Fruit fly (Drosophila melanogaster) whole organism, embryonic: ENCODE results near the gene mRpL46.

Experiments used
- B-H1 ChIP-seq: fragments of 200-800 bp; sonication (Bioruptor generic); IDR thresholded peaks from 3 replicates; pipeline ENCODE4 v1.3.6; 2022; ENCODE audit warnings: missing biosample characterization, missing genetic modification characterization
- BtbVII ChIP-seq: fragments of 200-800 bp; sonication (Bioruptor generic); optimal IDR thresholded peaks from 3 replicates; lab custom pipeline; 2017; ENCODE audit warnings: missing biosample characterization, mild to moderate bottlenecking, missing genetic modification characterization
- CG10209 ChIP-seq: fragments of 200-800 bp; sonication (Bioruptor generic); optimal IDR thresholded peaks from 3 replicates; lab custom pipeline; 2017; ENCODE audit warnings: missing biosample characterization, mild to moderate bottlenecking, missing genetic modification characterization, missing genetic modification reagents
- CG1024 ChIP-seq: fragments of 200-800 bp; sonication (Bioruptor generic); IDR thresholded peaks from 2 replicates; pipeline ENCODE4 v1.3.6; 2022; ENCODE audit warnings: missing biosample characterization, missing genetic modification characterization
- CG11560 ChIP-seq: fragments of 200-800 bp; sonication (Bioruptor generic); IDR thresholded peaks from 3 replicates; pipeline ENCODE4 v1.3.6; 2022; ENCODE audit warnings: missing biosample characterization, missing genetic modification characterization
- CG12769 ChIP-seq: fragments of 200-800 bp; sonication (Bioruptor generic); optimal IDR thresholded peaks from 2 replicates; lab custom pipeline; 2019; ENCODE audit warnings: missing biosample characterization, mild to moderate bottlenecking, missing genetic modification characterization, moderate library complexity
- CG13296 ChIP-seq: fragments of 200-800 bp; sonication (Bioruptor generic); optimal IDR thresholded peaks from 3 replicates; lab custom pipeline; 2018; ENCODE audit warnings: missing biosample characterization, mild to moderate bottlenecking, missing genetic modification characterization
- CG13775 ChIP-seq: fragments of 200-800 bp; sonication (Bioruptor generic); optimal IDR thresholded peaks from 3 replicates; lab custom pipeline; 2017; ENCODE audit warnings: missing biosample characterization, mild to moderate bottlenecking, missing genetic modification characterization
- CG14014 ChIP-seq: fragments of 200-800 bp; sonication (Bioruptor generic); IDR thresholded peaks from 2 replicates; pipeline ENCODE4 v1.3.6; 2022; ENCODE audit warnings: missing biosample characterization, missing genetic modification characterization
- CG14710 ChIP-seq: fragments of 200-800 bp; sonication (Bioruptor generic); optimal IDR thresholded peaks from 3 replicates; lab custom pipeline; 2019; ENCODE audit warnings: missing biosample characterization, mild to moderate bottlenecking, missing genetic modification characterization, moderate library complexity
- CG15514 ChIP-seq: fragments of 200-800 bp; sonication (Bioruptor generic); optimal IDR thresholded peaks from 3 replicates; lab custom pipeline; 2017; ENCODE audit warnings: missing biosample characterization, missing genetic modification characterization, mild to moderate bottlenecking, moderate library complexity, missing genetic modification reagents
- CG16815 ChIP-seq: fragments of 200-800 bp; sonication (Bioruptor generic); optimal IDR thresholded peaks from 3 replicates; lab custom pipeline; 2017; ENCODE audit warnings: missing biosample characterization, mild to moderate bottlenecking, missing genetic modification characterization
- CG17568 ChIP-seq: fragments of 200-800 bp; sonication (Bioruptor generic); optimal IDR thresholded peaks from 2 replicates; lab custom pipeline; 2018; ENCODE audit warnings: missing biosample characterization, mild to moderate bottlenecking, missing genetic modification characterization, moderate library complexity
- CG18262 ChIP-seq: fragments of 200-800 bp; optimal IDR thresholded peaks from 3 replicates; lab custom pipeline; 2019; ENCODE audit warnings: missing biosample characterization, mild to moderate bottlenecking, missing genetic modification characterization, moderate library complexity
- CG2202 ChIP-seq: fragments of 200-800 bp; sonication (Bioruptor generic); optimal IDR thresholded peaks from 2 replicates; lab custom pipeline; 2018; ENCODE audit warnings: missing biosample characterization, mild to moderate bottlenecking, missing genetic modification characterization
- CG2889 ChIP-seq: fragments of 200-800 bp; sonication (Bioruptor generic); IDR thresholded peaks from 3 replicates; pipeline ENCODE4 v1.3.6; 2022; ENCODE audit warnings: missing biosample characterization, missing genetic modification characterization
- CG31224 ChIP-seq: fragments of 200-800 bp; sonication (Bioruptor generic); IDR thresholded peaks from 2 replicates; pipeline ENCODE4 v1.3.6; 2022; ENCODE audit warnings: missing biosample characterization, missing genetic modification characterization
- CG3281 ChIP-seq: fragments of 200-800 bp; sonication (Bioruptor generic); optimal IDR thresholded peaks from 3 replicates; lab custom pipeline; 2017; ENCODE audit warnings: missing biosample characterization, mild to moderate bottlenecking, missing genetic modification characterization
- CG33557 ChIP-seq: fragments of 200-800 bp; sonication (Bioruptor generic); optimal IDR thresholded peaks from 2 replicates; lab custom pipeline; 2019; ENCODE audit warnings: missing biosample characterization, mild to moderate bottlenecking, missing genetic modification characterization, moderate library complexity
- CG4328 ChIP-seq: fragments of 200-800 bp; sonication (Bioruptor generic); optimal IDR thresholded peaks from 3 replicates; lab custom pipeline; 2017; ENCODE audit warnings: missing biosample characterization, missing genetic modification reagents, missing genetic modification characterization
- CG7271 ChIP-seq: fragments of 200-800 bp; sonication (Bioruptor generic); optimal IDR thresholded peaks from 2 replicates; lab custom pipeline; 2018; ENCODE audit warnings: missing biosample characterization, mild to moderate bottlenecking, missing genetic modification characterization, moderate library complexity
- CG7928 ChIP-seq: fragments of 200-800 bp; sonication (Bioruptor generic); optimal IDR thresholded peaks from 2 replicates; lab custom pipeline; 2017; ENCODE audit warnings: missing biosample characterization, mild to moderate bottlenecking, missing genetic modification characterization
- CG9876 ChIP-seq: fragments of 200-800 bp; sonication (Bioruptor generic); optimal IDR thresholded peaks from 2 replicates; lab custom pipeline; 2016; ENCODE audit warnings: missing biosample characterization, missing genetic modification characterization
- Doc3 ChIP-seq: fragments of 200-800 bp; sonication (Bioruptor generic); IDR thresholded peaks from 3 replicates; pipeline ENCODE4 v1.3.6; 2022; ENCODE audit warnings: missing biosample characterization, missing genetic modification characterization; ENCODE audit not compliant: partially characterized antibody
- Kr ChIP-seq: fragments of 200-800 bp; sonication (Bioruptor generic); optimal IDR thresholded peaks from 2 replicates; lab custom pipeline; 2017; ENCODE audit warnings: missing biosample characterization, mild to moderate bottlenecking, missing genetic modification characterization
- Mrtf ChIP-seq: fragments of 200-800 bp; sonication (Bioruptor generic); IDR thresholded peaks from 3 replicates; pipeline ENCODE4 v1.3.6; 2022; ENCODE audit warnings: missing biosample characterization, missing genetic modification characterization
- Oaz ChIP-seq: fragments of 200-800 bp; sonication (Bioruptor generic); IDR thresholded peaks from 2 replicates; pipeline ENCODE4 v1.3.6; 2022; ENCODE audit warnings: missing biosample characterization, missing genetic modification characterization
- Opbp ChIP-seq: fragments of 200-800 bp; sonication (Bioruptor generic); IDR thresholded peaks from 3 replicates; pipeline ENCODE4 v1.3.6; 2022; ENCODE audit warnings: missing biosample characterization, missing genetic modification characterization; ENCODE audit not compliant: partially characterized antibody
- Scr ChIP-seq: fragments of 200-800 bp; sonication (Bioruptor generic); IDR thresholded peaks from 2 replicates; pipeline ENCODE4 v1.3.6; 2022; ENCODE audit warnings: missing biosample characterization, missing genetic modification characterization; ENCODE audit not compliant: partially characterized antibody
- Vsx1 ChIP-seq: fragments of 200-800 bp; sonication (Bioruptor generic); optimal IDR thresholded peaks from 2 replicates; lab custom pipeline; 2017; ENCODE audit warnings: missing biosample characterization, mild to moderate bottlenecking, missing genetic modification characterization, missing genetic modification reagents
- al ChIP-seq: fragments of 200-800 bp; sonication (Bioruptor generic); IDR thresholded peaks from 2 replicates; pipeline ENCODE4 v1.3.6; 2022; ENCODE audit warnings: missing biosample characterization, missing genetic modification characterization
- chn ChIP-seq: fragments of 200-800 bp; sonication (Bioruptor generic); optimal IDR thresholded peaks from 2 replicates; lab custom pipeline; 2016; ENCODE audit warnings: missing biosample characterization, missing genetic modification characterization
- croc ChIP-seq: fragments of 200-800 bp; sonication (Bioruptor generic); conservative IDR thresholded peaks from 3 replicates; pipeline ENCODE4 v1.3.6; 2022; ENCODE audit warnings: missing biosample characterization, missing genetic modification characterization
- gem ChIP-seq: fragments of 200-800 bp; sonication (Bioruptor generic); optimal IDR thresholded peaks from 2 replicates; lab custom pipeline; 2019; ENCODE audit warnings: missing biosample characterization, mild to moderate bottlenecking, missing genetic modification characterization, moderate library complexity
- gfzf ChIP-seq: fragments of 200-800 bp; sonication (Bioruptor generic); optimal IDR thresholded peaks from 2 replicates; lab custom pipeline; 2016; ENCODE audit warnings: missing biosample characterization, mild to moderate bottlenecking, missing genetic modification characterization, moderate library complexity
- gt ChIP-seq: fragments of 200-800 bp; sonication (Bioruptor generic); IDR thresholded peaks from 2 replicates; pipeline ENCODE4 v1.3.6; 2022; ENCODE audit warnings: missing biosample characterization, missing genetic modification characterization
- hkb ChIP-seq, 2 experiments: fragments of 200-800 bp in 1 of 2; fragments of >200 bp in 1 of 2; sonication (Bioruptor generic) in 1 of 2; IDR thresholded peaks in 1 of 2; optimal IDR thresholded peaks in 1 of 2; 2 replicates each; pipeline versions ENCODE4 v1.3.6 to Lab custom; 2017 to 2022; ENCODE audit warnings: missing biosample characterization in 1 of 2, missing genetic modification characterization in 1 of 2
- nau ChIP-seq: fragments of 200-800 bp; sonication (Bioruptor generic); optimal IDR thresholded peaks from 3 replicates; lab custom pipeline; 2017; ENCODE audit warnings: missing biosample characterization, mild to moderate bottlenecking, missing genetic modification characterization, missing genetic modification reagents
- otp ChIP-seq: fragments of 200-800 bp; sonication (Bioruptor generic); IDR thresholded peaks from 3 replicates; pipeline ENCODE4, ENCODE4 v1.3.6; 2022; ENCODE audit warnings: missing biosample characterization, missing genetic modification characterization
- pan ChIP-seq, 4 experiments: fragments of >200 bp in 3 of 4; fragments of 200-800 bp in 1 of 4; sonication (Bioruptor generic) in 1 of 4; optimal IDR thresholded peaks in 3 of 4; IDR thresholded peaks in 1 of 4; 2 replicates each; pipeline versions ENCODE4 v1.3.6 to Lab custom; 2017 to 2022; ENCODE audit warnings: missing biosample characterization in 2 of 4, missing genetic modification characterization in 2 of 4, mixed read lengths in 1 of 4
- salm ChIP-seq: fragments of 200-800 bp; sonication (Bioruptor generic); optimal IDR thresholded peaks from 2 replicates; lab custom pipeline; 2018; ENCODE audit warnings: missing biosample characterization, mild to moderate bottlenecking, missing genetic modification characterization
- sr ChIP-seq: fragments of 200-800 bp; sonication (Bioruptor generic); IDR thresholded peaks from 3 replicates; pipeline ENCODE4 v1.3.6; 2022; ENCODE audit warnings: missing biosample characterization, missing genetic modification characterization
- usp ChIP-seq: fragments of >200 bp; optimal IDR thresholded peaks from 2 replicates; lab custom pipeline; 2017; ENCODE audit warnings: missing biosample characterization, missing genetic modification characterization
- wek ChIP-seq: fragments of 200-800 bp; sonication (Bioruptor generic); optimal IDR thresholded peaks from 3 replicates; lab custom pipeline; 2018; ENCODE audit warnings: missing biosample characterization, mild to moderate bottlenecking, missing genetic modification characterization, moderate library complexity

mRpL46 gene

dm6 chr3L:1741655-1742551, 35.3 kb upstream of the mRpL46 start (continued):
- TF ChIP-seq Vsx1 (GFP tag; lab: Kevin White, UChicago) (peak; percentile 77), hkb (optimal IDR thresholded peaks at IDR 0.05; lab: Kevin White, UChicago) (no peak), hkb (GFP tag; IDR thresholded peaks at IDR 0.05; lab: Robert Waterston, UW) (no peak; the same call in 1 of the 2 replicates), CG13296 (GFP tag; lab: Kevin White, UChicago) (peak; percentile 60), Opbp (GFP tag; lab: Robert Waterston, UW) (no peak), CG16815 (GFP tag; lab: Kevin White, UChicago) (no peak), salm (tag; lab: Kevin White, UChicago) (peak; percentile 56), Scr (peak; percentile 20; the same call in 1 of the 2 replicates), B-H1 (GFP tag; lab: Robert Waterston, UW) (no peak), gfzf (GFP tag; lab: Kevin White, UChicago) (no peak), gt (GFP tag; lab: Robert Waterston, UW) (no peak)

dm6 chr3L:1742552-1743097, 34.6 kb upstream of the mRpL46 start:
- TF ChIP-seq nau (GFP tag; lab: Kevin White, UChicago): peak; percentile 5
- peak; percentile 31 for TF ChIP-seq CG4328 (GFP tag; lab: Kevin White, UChicago)
- TF ChIP-seq CG15514 (GFP tag; lab: Kevin White, UChicago): peak; percentile 36
- TF ChIP-seq CG17568: peak; percentile 27
- no peak for TF ChIP-seq pan (optimal IDR thresholded peaks at IDR 0.05; lab: Kevin White, UChicago)
- TF ChIP-seq pan (GFP tag; optimal IDR thresholded peaks at IDR 0.05 in 1 of 2, IDR thresholded peaks at IDR 0.05 in 1 of 2): peak in 1 of 2 experiments; percentile 11
- TF ChIP-seq Kr: peak; percentile 67
- TF ChIP-seq usp (GFP tag; lab: Kevin White, UChicago): no peak
- TF ChIP-seq Mrtf (GFP tag; lab: Robert Waterston, UW): no peak
- TF ChIP-seq al (GFP tag; lab: Robert Waterston, UW): no peak
- peak; percentile 14 for TF ChIP-seq CG18262
- TF ChIP-seq CG33557 (GFP tag; lab: Kevin White, UChicago): peak; percentile 59
- peak; percentile 0 for TF ChIP-seq CG7928 (GFP tag; lab: Kevin White, UChicago)
- peak; percentile 1 for TF ChIP-seq CG13775 (GFP tag; lab: Kevin White, UChicago)
- peak; percentile 3 for TF ChIP-seq gem (tag; lab: Kevin White, UChicago)
- TF ChIP-seq Doc3 (GFP tag; lab: Robert Waterston, UW): no peak
- no peak for TF ChIP-seq CG2889 (GFP tag; lab: Robert Waterston, UW)
- TF ChIP-seq CG9876 (GFP tag; lab: Kevin White, UChicago): no peak
- no peak for TF ChIP-seq CG14710 (tag; lab: Kevin White, UChicago)
- TF ChIP-seq CG2202 (tag; lab: Kevin White, UChicago): peak; percentile 51
- TF ChIP-seq CG12769 (tag; lab: Kevin White, UChicago): peak; percentile 52
- peak; percentile 17; the same call in 1 of the 3 replicates for TF ChIP-seq sr
- no peak for TF ChIP-seq CG14014 (GFP tag; lab: Robert Waterston, UW)
- no peak for TF ChIP-seq Oaz (GFP tag; lab: Robert Waterston, UW)
- TF ChIP-seq chn (GFP tag; lab: Kevin White, UChicago): no peak
- peak; percentile 50 for TF ChIP-seq wek (GFP tag; lab: Kevin White, UChicago)
- no peak for TF ChIP-seq CG7271 (tag; lab: Kevin White, UChicago)
- TF ChIP-seq otp (GFP tag; lab: Robert Waterston, UW): peak; percentile 15; the same call in 2 of the 3 replicates
- peak; percentile 21 for TF ChIP-seq CG3281 (GFP tag; lab: Kevin White, UChicago)
- TF ChIP-seq croc (GFP tag; lab: Robert Waterston, UW): no peak
- no peak for TF ChIP-seq CG11560 (tag; lab: Robert Waterston, UW)
- peak; percentile 66 for TF ChIP-seq CG31224 (GFP tag; lab: Robert Waterston, UW)
- no peak for TF ChIP-seq hkb (optimal IDR thresholded peaks at IDR 0.05; lab: Kevin White, UChicago)
- TF ChIP-seq hkb (GFP tag; IDR thresholded peaks at IDR 0.05; lab: Robert Waterston, UW): no peak
- TF ChIP-seq CG1024: peak; percentile 22; the same call in 1 of the 2 replicates
- peak; percentile 29 for TF ChIP-seq CG10209
- TF ChIP-seq BtbVII: peak; percentile 40
